Fruit fly (Drosophila melanogaster) whole organism, embryonic: Measurements from ENCODE around the gene CG12289.

ENCODE experiments used
- Adf1 ChIP-seq: fragments of 200-800 bp; sonication (Bioruptor generic); IDR thresholded peaks from 2 replicates; pipeline ENCODE4 v1.3.6; 2022; ENCODE audit warnings: missing biosample characterization, missing genetic modification characterization
- Antp ChIP-seq: fragments of 200-800 bp; sonication (Bioruptor generic); optimal IDR thresholded peaks from 3 replicates; lab custom pipeline; 2016; ENCODE audit warnings: missing biosample characterization, missing genetic modification characterization
- BEAF-32 ChIP-seq: fragments of 200-800 bp; sonication (Bioruptor generic); optimal IDR thresholded peaks from 3 replicates; lab custom pipeline; 2017; ENCODE audit warnings: missing biosample characterization, missing genetic modification characterization, mild to moderate bottlenecking, moderate library complexity, missing genetic modification reagents
- Bteb2 ChIP-seq: fragments of 200-800 bp; sonication (Bioruptor generic); optimal IDR thresholded peaks from 2 replicates; lab custom pipeline; 2016; ENCODE audit warnings: missing biosample characterization, missing genetic modification characterization
- CG10431 ChIP-seq: fragments of 200-800 bp; sonication (Bioruptor generic); optimal IDR thresholded peaks from 3 replicates; lab custom pipeline; 2018; ENCODE audit warnings: missing biosample characterization, mild to moderate bottlenecking, missing genetic modification characterization
- CG10543 ChIP-seq: fragments of 200-800 bp; sonication (Bioruptor generic); optimal IDR thresholded peaks from 3 replicates; lab custom pipeline; 2017; ENCODE audit warnings: missing biosample characterization, mild to moderate bottlenecking, missing genetic modification characterization, moderate library complexity
- CG12942 ChIP-seq: fragments of 200-800 bp; sonication (Bioruptor generic); optimal IDR thresholded peaks from 3 replicates; lab custom pipeline; 2016; ENCODE audit warnings: missing biosample characterization, missing genetic modification characterization
- CG14014 ChIP-seq: fragments of 200-800 bp; sonication (Bioruptor generic); IDR thresholded peaks from 2 replicates; pipeline ENCODE4 v1.3.6; 2022; ENCODE audit warnings: missing biosample characterization, missing genetic modification characterization
- CG15514 ChIP-seq: fragments of 200-800 bp; sonication (Bioruptor generic); optimal IDR thresholded peaks from 3 replicates; lab custom pipeline; 2017; ENCODE audit warnings: missing biosample characterization, missing genetic modification characterization, mild to moderate bottlenecking, moderate library complexity, missing genetic modification reagents
- CG16815 ChIP-seq: fragments of 200-800 bp; sonication (Bioruptor generic); optimal IDR thresholded peaks from 3 replicates; lab custom pipeline; 2017; ENCODE audit warnings: missing biosample characterization, mild to moderate bottlenecking, missing genetic modification characterization
- CG2199 ChIP-seq: fragments of 200-800 bp; sonication (Bioruptor generic); IDR thresholded peaks from 3 replicates; pipeline ENCODE4 v1.3.6; 2022; ENCODE audit warnings: missing biosample characterization, missing genetic modification characterization
- CG2889 ChIP-seq: fragments of 200-800 bp; sonication (Bioruptor generic); IDR thresholded peaks from 3 replicates; pipeline ENCODE4 v1.3.6; 2022; ENCODE audit warnings: missing biosample characterization, missing genetic modification characterization
- CG3065 ChIP-seq: fragments of 200-800 bp; sonication (Bioruptor generic); optimal IDR thresholded peaks from 2 replicates; lab custom pipeline; 2016; ENCODE audit warnings: missing biosample characterization, missing genetic modification characterization
- CG32532 ChIP-seq: fragments of 200-800 bp; sonication (Bioruptor generic); IDR thresholded peaks from 2 replicates; pipeline ENCODE4 v1.3.6; 2022; ENCODE audit warnings: missing biosample characterization, missing genetic modification characterization
- CG3281 ChIP-seq: fragments of 200-800 bp; sonication (Bioruptor generic); optimal IDR thresholded peaks from 3 replicates; lab custom pipeline; 2017; ENCODE audit warnings: missing biosample characterization, mild to moderate bottlenecking, missing genetic modification characterization
- CG3726 ChIP-seq: fragments of 200-800 bp; sonication (Bioruptor generic); IDR thresholded peaks from 3 replicates; pipeline ENCODE4, ENCODE4 v1.3.6; 2022; ENCODE audit warnings: missing biosample characterization, missing genetic modification characterization
- CG6813 ChIP-seq: fragments of 200-800 bp; sonication (Bioruptor generic); optimal IDR thresholded peaks from 2 replicates; lab custom pipeline; 2017; ENCODE audit warnings: missing biosample characterization, missing genetic modification characterization, mild to moderate bottlenecking, moderate library complexity, missing genetic modification reagents
- CG6854 ChIP-seq: fragments of 200-800 bp; sonication (Bioruptor generic); optimal IDR thresholded peaks from 3 replicates; lab custom pipeline; 2017; ENCODE audit warnings: missing biosample characterization, mild to moderate bottlenecking, missing genetic modification characterization
- CG7963 ChIP-seq: fragments of 200-800 bp; sonication (Bioruptor generic); IDR thresholded peaks from 3 replicates; pipeline ENCODE4 v1.3.6; 2022; ENCODE audit warnings: missing biosample characterization, missing genetic modification characterization; ENCODE audit not compliant: partially characterized antibody
- CG8388 ChIP-seq: fragments of 200-800 bp; sonication (Bioruptor generic); optimal IDR thresholded peaks from 2 replicates; lab custom pipeline; 2019; ENCODE audit warnings: missing biosample characterization, mild to moderate bottlenecking, missing genetic modification characterization, moderate library complexity
- CG8924 ChIP-seq: fragments of 200-800 bp; optimal IDR thresholded peaks from 3 replicates; lab custom pipeline; 2019; ENCODE audit warnings: missing biosample characterization, mild to moderate bottlenecking, missing genetic modification characterization, moderate library complexity
- CTCF ChIP-seq: fragments of 200-800 bp; sonication (Bioruptor generic); optimal IDR thresholded peaks from 2 replicates; lab custom pipeline; 2017; ENCODE audit warnings: missing biosample characterization, mild to moderate bottlenecking, missing genetic modification characterization, moderate library complexity
- Dad ChIP-seq: fragments of 200-800 bp; sonication (Bioruptor generic); optimal IDR thresholded peaks from 3 replicates; lab custom pipeline; 2016; ENCODE audit warnings: missing biosample characterization, missing genetic modification characterization
- Dek ChIP-seq: fragments of 200-800 bp; sonication (Bioruptor generic); optimal IDR thresholded peaks from 3 replicates; lab custom pipeline; 2019; ENCODE audit warnings: missing biosample characterization, mild to moderate bottlenecking, missing genetic modification characterization, moderate library complexity
- Dip2 ChIP-seq: fragments of 200-800 bp; sonication (Bioruptor generic); IDR thresholded peaks from 2 replicates; pipeline ENCODE4 v1.3.6; 2022; ENCODE audit warnings: missing biosample characterization, missing genetic modification characterization
- GATAe ChIP-seq: fragments of 200-800 bp; sonication (Bioruptor generic); conservative IDR thresholded peaks from 2 replicates; pipeline ENCODE4 v1.3.6; 2022; ENCODE audit warnings: missing biosample characterization, missing genetic modification characterization
- H15 ChIP-seq: fragments of 200-800 bp; sonication (Bioruptor generic); IDR thresholded peaks from 3 replicates; pipeline ENCODE4 v1.3.6; 2022; ENCODE audit warnings: missing biosample characterization, missing genetic modification characterization
- Hand ChIP-seq: fragments of 200-800 bp; sonication (Bioruptor generic); optimal IDR thresholded peaks from 2 replicates; lab custom pipeline; 2017; ENCODE audit warnings: mild to moderate bottlenecking, missing biosample characterization, missing genetic modification reagents, missing genetic modification characterization
- Hr51 ChIP-seq, 2 experiments: fragments of 200-800 bp; sonication (Bioruptor generic); optimal IDR thresholded peaks; 2 replicates in 1 of 2; 3 replicates in 1 of 2; lab custom pipeline; 2016 to 2018; ENCODE audit warnings: missing biosample characterization in 2 of 2, missing genetic modification characterization in 2 of 2, mild to moderate bottlenecking in 1 of 2, moderate library complexity in 1 of 2
- Kr ChIP-seq: fragments of 200-800 bp; sonication (Bioruptor generic); optimal IDR thresholded peaks from 2 replicates; lab custom pipeline; 2017; ENCODE audit warnings: missing biosample characterization, mild to moderate bottlenecking, missing genetic modification characterization
- Lim3 ChIP-seq: fragments of 200-800 bp; sonication (Bioruptor generic); IDR thresholded peaks from 2 replicates; pipeline ENCODE4 v1.3.6; 2022; ENCODE audit warnings: missing biosample characterization, missing genetic modification characterization
- Neu2 ChIP-seq: fragments of 200-800 bp; sonication (Bioruptor generic); optimal IDR thresholded peaks from 3 replicates; lab custom pipeline; 2016; ENCODE audit warnings: missing biosample characterization, missing genetic modification characterization, borderline replicate concordance
- Optix ChIP-seq: fragments of 200-800 bp; sonication (Bioruptor generic); IDR thresholded peaks from 3 replicates; pipeline ENCODE4 v1.3.6; 2022; ENCODE audit warnings: missing biosample characterization, missing genetic modification characterization
- Pdp1 ChIP-seq, 2 experiments: fragments of 200-800 bp; sonication (Bioruptor generic); optimal IDR thresholded peaks; 3 replicates each; lab custom pipeline; 2016; ENCODE audit warnings: missing biosample characterization in 2 of 2, missing genetic modification characterization in 2 of 2, mild to moderate bottlenecking in 1 of 2, moderate library complexity in 1 of 2
- Rfx ChIP-seq: fragments of 200-800 bp; sonication (Bioruptor generic); IDR thresholded peaks from 2 replicates; pipeline ENCODE4 v1.3.6; 2022; ENCODE audit warnings: missing biosample characterization, missing genetic modification characterization
- Six4 ChIP-seq: fragments of 200-800 bp; sonication (Bioruptor generic); optimal IDR thresholded peaks from 2 replicates; lab custom pipeline; 2016; ENCODE audit warnings: missing biosample characterization, missing genetic modification characterization
- TFAM ChIP-seq: fragments of 200-800 bp; sonication (Bioruptor generic); optimal IDR thresholded peaks from 2 replicates; lab custom pipeline; 2017; ENCODE audit warnings: missing biosample characterization, missing genetic modification characterization, inconsistent platforms
- ac ChIP-seq: fragments of 200-800 bp; sonication (Bioruptor generic); optimal IDR thresholded peaks from 3 replicates; lab custom pipeline; 2017; ENCODE audit warnings: missing biosample characterization, mild to moderate bottlenecking, missing genetic modification characterization
- amos ChIP-seq: fragments of 200-800 bp; sonication (Bioruptor generic); IDR thresholded peaks from 2 replicates; pipeline ENCODE4 v1.3.6; 2022; ENCODE audit warnings: missing biosample characterization, missing genetic modification characterization; ENCODE audit not compliant: partially characterized antibody
- bigmax ChIP-seq: fragments of 200-800 bp; sonication (Bioruptor generic); optimal IDR thresholded peaks from 2 replicates; lab custom pipeline; 2018; ENCODE audit warnings: missing biosample characterization, mild to moderate bottlenecking, missing genetic modification characterization
- dan ChIP-seq: fragments of 200-800 bp; sonication (Bioruptor generic); IDR thresholded peaks from 2 replicates; pipeline ENCODE4 v1.3.6; 2022; ENCODE audit warnings: missing biosample characterization, missing genetic modification characterization
- grau ChIP-seq: fragments of 200-800 bp; optimal IDR thresholded peaks from 3 replicates; lab custom pipeline; 2019; ENCODE audit warnings: missing biosample characterization, mild to moderate bottlenecking, missing genetic modification characterization, moderate library complexity
- ham ChIP-seq: fragments of 200-800 bp; sonication (Bioruptor generic); IDR thresholded peaks from 2 replicates; pipeline ENCODE4 v1.3.6; 2022; ENCODE audit warnings: missing biosample characterization, missing genetic modification characterization
- hb ChIP-seq: fragments of 200-800 bp; sonication (Bioruptor generic); IDR thresholded peaks from 3 replicates; pipeline ENCODE4 v1.3.6; 2022; ENCODE audit warnings: missing biosample characterization, missing genetic modification characterization; ENCODE audit not compliant: partially characterized antibody
- her ChIP-seq: fragments of 200-800 bp; sonication (Bioruptor generic); optimal IDR thresholded peaks from 2 replicates; lab custom pipeline; 2016; ENCODE audit warnings: missing biosample characterization, missing genetic modification characterization
- klu ChIP-seq: fragments of 200-800 bp; sonication (Bioruptor generic); IDR thresholded peaks from 2 replicates; pipeline ENCODE4 v1.3.6; 2022; ENCODE audit warnings: missing biosample characterization, missing genetic modification characterization
- pros ChIP-seq: fragments of 200-800 bp; sonication (Bioruptor generic); optimal IDR thresholded peaks from 3 replicates; lab custom pipeline; 2019; ENCODE audit warnings: missing biosample characterization, mild to moderate bottlenecking, missing genetic modification characterization, moderate library complexity
- pzg ChIP-seq: fragments of 200-800 bp; sonication (Bioruptor generic); optimal IDR thresholded peaks from 3 replicates; lab custom pipeline; 2018; ENCODE audit warnings: missing biosample characterization, mild to moderate bottlenecking, missing genetic modification characterization, moderate library complexity
- ro ChIP-seq: fragments of 200-800 bp; sonication (Bioruptor generic); IDR thresholded peaks from 2 replicates; pipeline ENCODE4 v1.3.6; 2022; ENCODE audit warnings: missing biosample characterization, missing genetic modification characterization
- run ChIP-seq: fragments of 200-800 bp; sonication (Bioruptor generic); optimal IDR thresholded peaks from 3 replicates; lab custom pipeline; 2018; ENCODE audit warnings: missing biosample characterization, mild to moderate bottlenecking, missing genetic modification characterization
- shn ChIP-seq: fragments of 200-800 bp; sonication (Bioruptor generic); optimal IDR thresholded peaks from 3 replicates; lab custom pipeline; 2016; ENCODE audit warnings: missing biosample characterization, missing genetic modification characterization
- sr ChIP-seq: fragments of 200-800 bp; sonication (Bioruptor generic); IDR thresholded peaks from 3 replicates; pipeline ENCODE4 v1.3.6; 2022; ENCODE audit warnings: missing biosample characterization, missing genetic modification characterization

Gene CG12289

DNA sequence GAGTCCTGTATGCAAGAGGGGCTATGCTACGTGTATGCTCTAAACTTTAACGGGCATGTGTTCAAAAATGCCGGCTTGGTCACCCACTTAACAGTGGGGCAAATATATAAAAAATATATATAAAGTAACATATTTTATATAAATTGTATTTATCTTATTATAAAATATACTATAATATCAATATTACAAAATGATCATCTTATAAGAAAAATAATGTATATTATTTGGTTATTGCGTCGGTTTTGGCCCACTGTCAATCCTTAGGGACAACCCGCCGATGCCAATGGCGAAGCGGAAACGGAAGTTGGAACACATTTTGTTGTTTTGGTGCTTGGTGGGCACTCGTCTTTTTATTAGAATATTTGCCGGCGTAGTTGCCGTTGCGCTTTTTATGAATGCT, 7.7 kb downstream of the CG12289 start (continued):
- TF ChIP-seq ham (GFP tag; lab: Robert Waterston, UW), result no peak
- TF ChIP-seq Dek (tag; lab: Kevin White, UChicago), result no peak
- TF ChIP-seq CG6854 (GFP tag; lab: Kevin White, UChicago), result no peak
- TF ChIP-seq CG3726, result no peak
- no peak for TF ChIP-seq CG2199 (GFP tag; lab: Robert Waterston, UW)
- TF ChIP-seq Dip2 (GFP tag; lab: Robert Waterston, UW), result no peak
- TF ChIP-seq CG8388, result peak; percentile 30
- no peak for TF ChIP-seq CG3065 (GFP tag; lab: Kevin White, UChicago)
- no peak for TF ChIP-seq Neu2
- peak; percentile 6 for TF ChIP-seq ac (GFP tag; lab: Kevin White, UChicago)
- TF ChIP-seq Dad, result no peak
- no peak for TF ChIP-seq GATAe
- TF ChIP-seq ro (GFP tag; lab: Robert Waterston, UW), result no peak
- no peak for TF ChIP-seq CG10543
- TF ChIP-seq Hand, result peak; percentile 53
- TF ChIP-seq Lim3, result no peak
- no peak for TF ChIP-seq shn (GFP tag; lab: Kevin White, UChicago)
- TF ChIP-seq CG7963 (GFP tag; lab: Robert Waterston, UW), result no peak
- no peak for TF ChIP-seq hb (GFP tag; lab: Robert Waterston, UW)
- no peak for TF ChIP-seq amos (GFP tag; lab: Robert Waterston, UW)
- peak; percentile 40 for TF ChIP-seq CG3281 (GFP tag; lab: Kevin White, UChicago)
- TF ChIP-seq Hr51 (GFP tag; optimal IDR thresholded peaks at IDR 0.05; lab: Kevin White, UChicago), result peak in 1 of 2 experiments; percentile 53
- TF ChIP-seq Optix (GFP tag; lab: Robert Waterston, UW), result no peak
- no peak for TF ChIP-seq Kr (GFP tag; lab: Kevin White, UChicago)
- TF ChIP-seq her, result no peak
- TF ChIP-seq dan (GFP tag; lab: Robert Waterston, UW), result no peak
- no peak for TF ChIP-seq pros
- TF ChIP-seq Six4, result no peak
- TF ChIP-seq CG10431 (GFP tag; lab: Kevin White, UChicago), result no peak
- no peak for TF ChIP-seq Rfx (GFP tag; lab: Robert Waterston, UW)
- TF ChIP-seq klu, result no peak
- TF ChIP-seq bigmax, result no peak
- TF ChIP-seq CG14014 (GFP tag; lab: Robert Waterston, UW), result no peak
- TF ChIP-seq sr (GFP tag; lab: Robert Waterston, UW), result no peak
- TF ChIP-seq CG12942 (GFP tag; lab: Kevin White, UChicago), result no peak
- TF ChIP-seq TFAM (GFP tag; lab: Kevin White, UChicago), result no peak
- no peak for TF ChIP-seq CG2889
- peak; percentile 10 for TF ChIP-seq run (tag; lab: Kevin White, UChicago)
- TF ChIP-seq H15, result no peak
- TF ChIP-seq grau (tag; lab: Kevin White, UChicago), result peak; percentile 54
- no peak for TF ChIP-seq CTCF (GFP tag; lab: Kevin White, UChicago)
- peak; percentile 51 for TF ChIP-seq CG8924 (tag; lab: Kevin White, UChicago)
- TF ChIP-seq Bteb2 (GFP tag; lab: Kevin White, UChicago), result no peak
- no peak for TF ChIP-seq CG16815 (GFP tag; lab: Kevin White, UChicago)
- peak; percentile 35 for TF ChIP-seq CG6813 (GFP tag; lab: Kevin White, UChicago)
- TF ChIP-seq pzg (GFP tag; lab: Kevin White, UChicago), result no peak
- TF ChIP-seq BEAF-32 (GFP tag; lab: Kevin White, UChicago), result no peak
- TF ChIP-seq Pdp1 (GFP tag; optimal IDR thresholded peaks at IDR 0.05; lab: Kevin White, UChicago), result no peak
- TF ChIP-seq Antp (GFP tag; lab: Kevin White, UChicago), result no peak
- TF ChIP-seq CG32532, result peak; percentile 12; the same call in 1 of the 2 replicates
- no peak for TF ChIP-seq Adf1
- peak; percentile 29 for TF ChIP-seq CG15514 (GFP tag; lab: Kevin White, UChicago)
